Worm (Caenorhabditis elegans) whole organism, L4/young adult: ENCODE data around the gene snr-3.

ENCODE experiments used
- dao-5 ChIP-seq: sonication (generic microtip); optimal IDR thresholded peaks from 2 replicates; lab custom pipeline; 2016; ENCODE audit warnings: missing genotype, missing genetic modification characterization, moderate library complexity, missing compliant biosample characterization
- him-1 ChIP-seq: sonication (generic microtip); optimal IDR thresholded peaks from 2 replicates; lab custom pipeline; 2016; ENCODE audit warnings: missing genotype, missing genetic modification reagents, missing genetic modification characterization, missing compliant biosample characterization

- TF ChIP-seq him-1: no peak
- TF ChIP-seq dao-5: no peak
These were observed 7.6 kb upstream of the snr-3 start for ce11 chrII:6497137-6497536.
